Fruit fly (Drosophila melanogaster): ENCODE data around the gene Zif.

DNA sequence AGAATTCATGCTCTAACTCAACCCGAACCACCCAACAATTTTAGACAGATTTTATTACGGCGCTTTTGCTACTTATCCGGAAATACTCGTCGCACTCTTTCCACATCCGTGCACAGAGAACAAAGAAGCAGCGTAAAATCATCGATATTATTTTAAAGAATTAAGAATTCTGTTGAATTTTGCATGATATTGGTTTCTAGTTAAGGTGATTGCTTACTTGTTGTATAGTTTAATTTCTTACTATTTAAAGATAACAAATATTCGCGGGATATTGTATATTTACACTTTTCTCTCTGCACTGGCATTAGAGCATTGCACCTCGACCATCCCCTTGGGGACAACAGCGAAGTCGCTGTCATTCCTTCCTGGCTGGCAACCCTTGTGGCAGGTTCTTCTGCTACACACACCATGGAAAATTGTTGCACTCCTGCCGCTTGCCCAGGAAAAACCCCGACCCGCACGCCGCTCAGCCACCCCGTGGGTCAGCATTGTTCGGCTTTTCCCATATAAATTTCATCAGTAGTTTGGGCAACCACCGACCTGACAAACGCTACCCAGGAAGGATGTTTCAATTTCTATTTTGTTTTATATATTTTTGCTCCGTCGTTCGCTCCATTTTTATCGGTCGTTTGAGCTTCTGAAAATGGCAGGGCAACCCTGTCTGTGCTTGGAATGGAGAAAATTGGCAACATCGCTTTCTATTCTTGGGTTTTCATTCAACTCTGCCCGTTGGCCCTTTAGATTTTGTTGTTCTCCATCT, 29.1 kb upstream of the Zif start:
- TF ChIP-seq CG8478 (optimal IDR thresholded peaks at IDR 0.05) (no peak), CTCF (optimal IDR thresholded peaks at IDR 0.05) (no peak)

All from S2 (cell line).